Worm (Caenorhabditis elegans) whole organism, L4 larva: ENCODE measurements around the gene Y48A5A.3.
A peak's percentile ranks its signal among the peaks of the same experiment; 100 is the strongest.

Experiments
- F37D6.2 ChIP-seq: sonication (generic microtip); optimal IDR thresholded peaks from 2 replicates; lab custom pipeline; 2016; ENCODE audit warnings: mild to moderate bottlenecking, missing genetic modification characterization, missing compliant biosample characterization
- F49E8.2 ChIP-seq: sonication (generic microtip); optimal IDR thresholded peaks from 2 replicates; lab custom pipeline; 2016; ENCODE audit warnings: missing compliant biosample characterization, mild to moderate bottlenecking, missing genetic modification characterization, borderline replicate concordance
- R02D3.7 ChIP-seq: fragments of 150-350 bp; sonication (generic microtip); optimal IDR thresholded peaks from 3 replicates; lab custom pipeline; 2014; ENCODE audit warnings: missing biosample characterization, missing genetic modification characterization
- T26A8.4 ChIP-seq: fragments of 200-800 bp; sonication (Bioruptor generic); IDR thresholded peaks from 2 replicates; pipeline ENCODE4 v1.3.6; 2022; ENCODE audit warnings: missing genetic modification characterization, missing compliant biosample characterization
- Y48G9A.11 ChIP-seq: fragments of 200-800 bp; sonication (Bioruptor generic); IDR thresholded peaks from 2 replicates; pipeline ENCODE4 v1.3.6; 2022; ENCODE audit warnings: missing genetic modification reagents, missing genetic modification characterization, missing compliant biosample characterization
- Y5F2A.4 ChIP-seq: fragments of 200-800 bp; sonication (Bioruptor generic); optimal IDR thresholded peaks from 2 replicates; lab custom pipeline; 2018; ENCODE audit warnings: mild to moderate bottlenecking, missing genetic modification characterization, missing compliant biosample characterization
- ZK337.2 ChIP-seq: fragments of 200-800 bp; sonication (Bioruptor generic); IDR thresholded peaks from 2 replicates; pipeline ENCODE4 v1.3.6; 2022; ENCODE audit warnings: missing genetic modification reagents, missing genetic modification characterization, missing compliant biosample characterization
- aha-1 ChIP-seq: fragments of 150-350 bp; peaks from one replicate; lab custom pipeline; 2014; ENCODE audit warnings: missing biosample characterization, missing genetic modification characterization
- ceh-20 ChIP-seq: fragments of 200-800 bp; sonication (Bioruptor generic); IDR thresholded peaks from 2 replicates; pipeline ENCODE4 v1.3.6; 2022; ENCODE audit warnings: missing genetic modification reagents, missing genetic modification characterization, missing compliant biosample characterization
- ceh-28 ChIP-seq: fragments of 150-350 bp; optimal IDR thresholded peaks from 2 replicates; lab custom pipeline; 2014; ENCODE audit warnings: missing biosample characterization, missing genetic modification reagents, missing genetic modification characterization
- ceh-44 ChIP-seq: fragments of 200-800 bp; sonication (Bioruptor generic); IDR thresholded peaks from 2 replicates; pipeline ENCODE4 v1.3.6; 2022; ENCODE audit warnings: missing genetic modification reagents, missing genetic modification characterization, missing compliant biosample characterization
- ceh-62 ChIP-seq: sonication (generic microtip); optimal IDR thresholded peaks from 2 replicates; lab custom pipeline; 2017; ENCODE audit warnings: missing biosample characterization, missing genetic modification characterization
- ces-1 ChIP-seq: fragments of 150-350 bp; sonication (generic microtip); optimal IDR thresholded peaks from 4 replicates; lab custom pipeline; 2014; ENCODE audit warnings: missing biosample characterization, missing genetic modification reagents, missing genetic modification characterization
- daf-8 ChIP-seq: fragments of 200-800 bp; sonication (Bioruptor generic); IDR thresholded peaks from 2 replicates; pipeline ENCODE4 v1.3.6; 2022; ENCODE audit warnings: missing genetic modification characterization, missing compliant biosample characterization
- duxl-1 ChIP-seq: sonication (generic microtip); optimal IDR thresholded peaks from 2 replicates; lab custom pipeline; 2016; ENCODE audit warnings: mild to moderate bottlenecking, missing genetic modification characterization, moderate library complexity, missing compliant biosample characterization; ENCODE audit not compliant: poor library complexity
- dve-1 ChIP-seq: sonication (generic microtip); optimal IDR thresholded peaks from 2 replicates; lab custom pipeline; 2017; ENCODE audit warnings: antibody characterized with exemption, mild to moderate bottlenecking, missing genetic modification characterization, missing compliant biosample characterization; ENCODE audit not compliant: insufficient read depth
- fkh-10 ChIP-seq: fragments of 150-350 bp; optimal IDR thresholded peaks from 2 replicates; lab custom pipeline; 2014; ENCODE audit warnings: missing biosample characterization, missing genetic modification reagents, missing genetic modification characterization
- gei-8 ChIP-seq: fragments of 200-800 bp; sonication (Bioruptor generic); optimal IDR thresholded peaks from 2 replicates; lab custom pipeline; 2018; ENCODE audit warnings: mild to moderate bottlenecking, missing genetic modification characterization, missing compliant biosample characterization
- lim-7 ChIP-seq: fragments of 200-800 bp; sonication (Bioruptor generic); IDR thresholded peaks from 2 replicates; pipeline ENCODE4 v1.3.6; 2022; ENCODE audit warnings: missing genetic modification characterization, missing compliant biosample characterization
- lsy-2 ChIP-seq, 2 experiments: fragments of 150-350 bp in 1 of 2; sonication (generic microtip) in 1 of 2; optimal IDR thresholded peaks; 2 replicates each; lab custom pipeline; 2014 to 2017; ENCODE audit warnings: missing biosample characterization in 2 of 2, missing genetic modification characterization in 2 of 2
- mes-2 ChIP-seq: sonication (generic microtip); optimal IDR thresholded peaks from 2 replicates; lab custom pipeline; 2016; ENCODE audit warnings: missing genotype, mild to moderate bottlenecking, missing genetic modification characterization, missing compliant biosample characterization; ENCODE audit not compliant: poor library complexity, severe bottlenecking
- nhr-10 ChIP-seq: fragments of 150-350 bp; optimal IDR thresholded peaks from 2 replicates; lab custom pipeline; 2014; ENCODE audit warnings: missing biosample characterization, missing genetic modification characterization
- nhr-111 ChIP-seq: fragments of 200-800 bp; sonication (Bioruptor generic); optimal IDR thresholded peaks from 2 replicates; lab custom pipeline; 2018; ENCODE audit warnings: mild to moderate bottlenecking, missing genetic modification characterization, missing compliant biosample characterization
- nhr-42 ChIP-seq: fragments of 200-800 bp; sonication (Bioruptor generic); IDR thresholded peaks from 2 replicates; pipeline ENCODE4 v1.3.6; 2022; ENCODE audit warnings: missing genetic modification characterization, missing compliant biosample characterization
- nhr-76 ChIP-seq: fragments of 150-350 bp; optimal IDR thresholded peaks from 2 replicates; lab custom pipeline; 2014; ENCODE audit warnings: missing biosample characterization, missing genetic modification characterization
- nhr-77 ChIP-seq: fragments of 150-350 bp; optimal IDR thresholded peaks from 2 replicates; lab custom pipeline; 2014; ENCODE audit warnings: missing biosample characterization, missing genetic modification characterization
- pha-4 ChIP-seq, 2 experiments: fragments of 150-350 bp in 1 of 2; fragments of 200-800 bp in 1 of 2; sonication (Bioruptor generic) in 1 of 2; IDR thresholded peaks in 1 of 2; optimal IDR thresholded peaks in 1 of 2; 2 replicates each; pipeline versions ENCODE4 v1.3.6 to Lab custom; 2014 to 2022; ENCODE audit warnings: missing genetic modification characterization in 2 of 2, missing genetic modification reagents in 2 of 2, missing biosample characterization in 1 of 2, missing compliant biosample characterization in 1 of 2
- rbr-2 ChIP-seq: sonication (generic microtip); optimal IDR thresholded peaks from 2 replicates; lab custom pipeline; 2016; ENCODE audit warnings: missing genotype, missing genetic modification characterization, missing compliant biosample characterization
- snpc-1.2 ChIP-seq: fragments of 200-800 bp; sonication (Bioruptor generic); IDR thresholded peaks from 2 replicates; pipeline ENCODE4 v1.3.6; 2022; ENCODE audit warnings: missing genetic modification reagents, missing genetic modification characterization, missing compliant biosample characterization
- snpc-4 ChIP-seq: fragments of 150-350 bp; optimal IDR thresholded peaks from 2 replicates; lab custom pipeline; 2014; ENCODE audit warnings: missing biosample characterization, missing genetic modification characterization
- unc-130 ChIP-seq: sonication (generic microtip); optimal IDR thresholded peaks from 2 replicates; lab custom pipeline; 2016; ENCODE audit warnings: missing genetic modification reagents, missing genetic modification characterization, missing compliant biosample characterization
- zfp-2 ChIP-seq: sonication (generic microtip); optimal IDR thresholded peaks from 2 replicates; lab custom pipeline; 2016; ENCODE audit warnings: mild to moderate bottlenecking, missing genetic modification characterization, missing compliant biosample characterization
- zfp-3 ChIP-seq: fragments of 200-800 bp; sonication (Bioruptor generic); conservative IDR thresholded peaks from 2 replicates; pipeline ENCODE4 v1.3.6; 2022; ENCODE audit warnings: missing genetic modification reagents, missing genetic modification characterization, missing compliant biosample characterization
- ztf-11 ChIP-seq: fragments of 150-350 bp; optimal IDR thresholded peaks from 2 replicates; lab custom pipeline; 2014; ENCODE audit warnings: missing biosample characterization, missing genetic modification characterization

The Y48A5A.3 gene

ce11 chrIV:1965135-1965534, 4.4 kb upstream of the Y48A5A.3 start, which contains the start of gene Y48A5A.1:
TSS of gene Y48A5A.1 (plus strand) at chrIV:1965481.
- no peak for TF ChIP-seq snpc-1.2
- TF ChIP-seq ceh-28 (tag; lab: Kevin White, UChicago) = peak; percentile 93
- TF ChIP-seq, all 104 proteins: peak for 1

ce11 chrIV:1970158-1970557, 621 bp downstream of the Y48A5A.3 start:
- TF ChIP-seq gei-8 = no peak
- TF ChIP-seq Y48G9A.11 (GFP tag; lab: Robert Waterston, UW) = peak; percentile 89

ce11 chrIV:1971078-1971477, 1.5 kb downstream of the Y48A5A.3 start:
- TF ChIP-seq ceh-28 (tag; lab: Kevin White, UChicago) = peak; percentile 67
- TF ChIP-seq zfp-3 = no peak

DNA sequence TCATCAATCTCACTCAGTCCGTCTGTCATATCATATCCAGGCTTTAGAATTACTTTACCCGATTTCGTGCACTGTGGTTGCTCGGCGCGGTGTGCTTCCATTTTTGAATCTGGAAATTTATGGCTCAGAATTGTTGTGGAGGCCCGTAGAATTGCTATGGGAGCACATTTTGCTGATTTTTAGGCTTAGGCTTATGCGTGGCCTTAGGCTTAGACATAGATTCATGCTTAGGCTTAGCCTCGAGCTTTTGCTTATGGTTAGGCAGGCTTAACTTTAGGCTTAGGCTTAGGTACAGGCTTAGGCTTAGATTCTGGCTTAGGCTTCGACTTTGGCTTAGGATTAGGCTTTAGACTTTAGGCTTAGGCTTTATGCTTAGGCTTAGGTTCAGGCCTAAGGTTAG, 2.7 kb downstream of the Y48A5A.3 start, which contains the start of gene Y76B12C.4:
TSS of gene Y76B12C.4 (minus strand) at position 101 of the 400 bp plus-strand sequence.
- TF ChIP-seq snpc-4 (tag; lab: Kevin White, UChicago) (no peak), daf-8 (no peak), F37D6.2 (tag; lab: Kevin White, UChicago) (no peak), ztf-11 (tag; lab: Kevin White, UChicago) (no peak), nhr-42 (GFP tag; lab: Robert Waterston, UW) (no peak), ceh-44 (GFP tag; lab: Robert Waterston, UW) (no peak), ceh-20 (no peak), nhr-10 (tag; lab: Kevin White, UChicago) (no peak), nhr-111 (GFP tag; lab: Kevin White, UChicago) (no peak), ceh-62 (tag; lab: Kevin White, UChicago) (no peak), duxl-1 (tag; lab: Kevin White, UChicago) (no peak), ces-1 (GFP tag; lab: Kevin White, UChicago) (no peak), zfp-2 (tag; lab: Kevin White, UChicago) (no peak), ceh-28 (tag; lab: Kevin White, UChicago) (no peak), nhr-76 (no peak), T26A8.4 (GFP tag; lab: Robert Waterston, UW) (no peak), ZK337.2 (no peak), R02D3.7 (tag; lab: Kevin White, UChicago) (no peak)
- TF ChIP-seq, all 104 proteins: peak for 0

ce11 chrIV:1973372-1973771, 3.8 kb downstream of the Y48A5A.3 start, which contains the start of gene Y76B12C.3:
TSS of gene Y76B12C.3 (plus strand) at chrIV:1973705.
- TF ChIP-seq rbr-2 = no peak
- peak in 1 of 2 experiments; percentile 22 for TF ChIP-seq lsy-2 (tag; optimal IDR thresholded peaks at IDR 0.05; lab: Kevin White, UChicago)
- TF ChIP-seq F49E8.2 (tag; lab: Kevin White, UChicago) = no peak
- TF ChIP-seq Y5F2A.4 (GFP tag; lab: Kevin White, UChicago) = no peak
- peak; percentile 11 for TF ChIP-seq mes-2 (tag; lab: Kevin White, UChicago)
- TF ChIP-seq nhr-77 (tag; lab: Kevin White, UChicago) = no peak
- no peak for TF ChIP-seq ceh-28 (tag; lab: Kevin White, UChicago)
- no peak for TF ChIP-seq unc-130 (GFP tag; lab: Kevin White, UChicago)
- TF ChIP-seq ZK337.2 = no peak
- TF ChIP-seq lim-7 (GFP tag; lab: Robert Waterston, UW) = no peak
- no peak for TF ChIP-seq fkh-10 (GFP tag; lab: Kevin White, UChicago)

DNA sequence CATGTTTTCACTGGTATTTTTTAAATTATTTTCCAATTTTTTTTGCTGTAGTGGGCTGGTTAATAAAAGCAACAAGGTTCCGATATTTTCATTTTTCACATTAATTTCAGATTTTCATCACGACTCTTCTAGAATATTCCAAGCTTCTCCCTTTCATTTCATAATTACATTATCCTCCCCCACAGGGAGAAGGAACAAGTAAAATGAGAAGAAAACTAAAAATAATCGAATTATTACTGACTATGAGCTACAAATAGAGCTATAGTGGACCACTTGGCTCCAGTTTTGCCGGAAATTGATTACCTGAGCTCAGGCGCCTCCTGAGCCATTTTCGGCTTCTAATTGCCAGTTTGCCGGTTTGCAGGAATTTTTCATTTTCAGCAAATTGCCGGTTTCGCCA, 6.1 kb downstream of the Y48A5A.3 start:
- TF ChIP-seq pha-4 (GFP tag; IDR thresholded peaks at IDR 0.05; lab: Robert Waterston, UW) = no peak
- no peak for TF ChIP-seq pha-4 (tag; optimal IDR thresholded peaks at IDR 0.05; lab: Kevin White, UChicago)
- peak; percentile 57 for TF ChIP-seq aha-1
- TF ChIP-seq T26A8.4 (GFP tag; lab: Robert Waterston, UW) = no peak
- TF ChIP-seq dve-1 = no peak
